Fruit fly (Drosophila melanogaster): ENCODE measurements around the gene CG13005.

CG13005 gene

DNA sequence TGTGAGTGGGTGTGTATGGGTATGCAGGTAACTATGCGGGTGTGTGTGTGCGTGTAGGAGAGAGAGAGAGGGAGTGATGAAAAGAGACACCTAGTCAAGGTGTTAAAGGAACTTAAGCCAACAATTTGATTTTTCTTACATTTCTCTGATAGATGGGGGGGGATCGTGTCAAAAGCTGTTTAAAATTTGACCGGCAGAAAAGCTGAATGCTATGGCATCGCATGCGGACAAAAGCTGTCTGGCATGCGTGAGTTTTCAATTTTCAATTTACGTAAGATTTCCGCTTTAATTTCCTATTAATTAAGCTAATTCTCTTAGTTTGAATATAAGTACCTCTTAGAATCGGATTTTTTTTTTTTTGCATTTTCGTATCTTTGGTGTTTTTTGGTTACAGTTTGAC, 36.5 kb downstream of the CG13005 start (continued):
- TF ChIP-seq Hr3 (GFP tag; optimal IDR thresholded peaks at IDR 0.05) (no peak), pfk (GFP tag; optimal IDR thresholded peaks at IDR 0.05) (no peak), Sry-δ (GFP tag; optimal IDR thresholded peaks at IDR 0.05) (no peak), Hr78 (GFP tag; optimal IDR thresholded peaks at IDR 0.05) (no peak), CG4360 (GFP tag; IDR thresholded peaks at IDR 0.05) (no peak), tll (GFP tag; optimal IDR thresholded peaks at IDR 0.05) (no peak), CG8924 (tag; optimal IDR thresholded peaks at IDR 0.05) (no peak), Deaf1 (tag; optimal IDR thresholded peaks at IDR 0.05) (no peak), Atf3 (GFP tag; optimal IDR thresholded peaks at IDR 0.05) (no peak), CG8281 (tag; optimal IDR thresholded peaks at IDR 0.05) (no peak), Xrp1 (GFP tag; IDR thresholded peaks at IDR 0.05) (no peak), Rfx (GFP tag; IDR thresholded peaks at IDR 0.05) (peak; percentile 55), CG14710 (tag; optimal IDR thresholded peaks at IDR 0.05) (no peak), psq (GFP tag; optimal IDR thresholded peaks at IDR 0.05) (no peak), Vsx1 (GFP tag; optimal IDR thresholded peaks at IDR 0.05) (no peak), B-H1 (GFP tag; IDR thresholded peaks at IDR 0.05) (no peak), Dref (GFP tag; IDR thresholded peaks at IDR 0.05) (no peak; the same call in 1 of the 2 replicates), CG30403 (GFP tag; optimal IDR thresholded peaks at IDR 0.05) (no peak), CG12155 (GFP tag; optimal IDR thresholded peaks at IDR 0.05) (no peak), CG8089 (GFP tag; optimal IDR thresholded peaks at IDR 0.05) (no peak), pan (optimal IDR thresholded peaks at IDR 0.05) (no peak), pan (GFP tag; optimal IDR thresholded peaks at IDR 0.05 in 1 of 2, IDR thresholded peaks at IDR 0.05 in 1 of 2) (no peak), C15 (GFP tag; IDR thresholded peaks at IDR 0.05) (no peak), CG11560 (tag; IDR thresholded peaks at IDR 0.05) (no peak), CG11398 (GFP tag; optimal IDR thresholded peaks at IDR 0.05) (no peak), zfh2 (GFP tag; optimal IDR thresholded peaks at IDR 0.05) (no peak), phol (tag; optimal IDR thresholded peaks at IDR 0.05) (peak; percentile 9), CG17912 (GFP tag; optimal IDR thresholded peaks at IDR 0.05) (no peak), HmgD (GFP tag; optimal IDR thresholded peaks at IDR 0.05) (peak; percentile 73), aop (GFP tag; IDR thresholded peaks at IDR 0.05) (no peak), amos (GFP tag; IDR thresholded peaks at IDR 0.05; ENCODE audit: partially characterized antibody) (peak; percentile 38; the same call in 1 of the 2 replicates), Aef1 (GFP tag; IDR thresholded peaks at IDR 0.05) (peak; percentile 11; the same call in 1 of the 3 replicates), tap (tag; optimal IDR thresholded peaks at IDR 0.05) (no peak), Bdp1 (GFP tag; optimal IDR thresholded peaks at IDR 0.05) (no peak), p53 (GFP tag; optimal IDR thresholded peaks at IDR 0.05) (no peak), ken (GFP tag; IDR thresholded peaks at IDR 0.05) (0 out of 3 replicates have a peak, but pooled peaks have one; percentile 33), CG34376 (GFP tag; optimal IDR thresholded peaks at IDR 0.05) (no peak), CG4282 (GFP tag; optimal IDR thresholded peaks at IDR 0.05) (no peak), so (GFP tag; IDR thresholded peaks at IDR 0.05) (no peak), CG11093 (GFP tag; IDR thresholded peaks at IDR 0.05) (no peak), lola (GFP tag; optimal IDR thresholded peaks at IDR 0.05) (no peak), NK7.1 (GFP tag; optimal IDR thresholded peaks at IDR 0.05) (no peak), CrebB (tag; optimal IDR thresholded peaks at IDR 0.05) (no peak), CG10321 (GFP tag; IDR thresholded peaks at IDR 0.05) (no peak), hth (optimal IDR thresholded peaks at IDR 0.05) (no peak), pzg (GFP tag; optimal IDR thresholded peaks at IDR 0.05) (peak; percentile 32), CG3838 (GFP tag; optimal IDR thresholded peaks at IDR 0.05) (no peak), CG7839 (tag; optimal IDR thresholded peaks at IDR 0.05) (peak; percentile 30), row (GFP tag; IDR thresholded peaks at IDR 0.05) (peak; percentile 42; the same call in 2 of the 3 replicates), usp (GFP tag; optimal IDR thresholded peaks at IDR 0.05) (no peak), ash1 (GFP tag; optimal IDR thresholded peaks at IDR 0.05) (no peak), CG9817 (tag; optimal IDR thresholded peaks at IDR 0.05) (peak; percentile 22)

Measured in whole organism, embryonic.